Fruit fly (Drosophila melanogaster) whole organism, embryonic: ENCODE measurements around the gene CG13801.
A peak's percentile ranks its signal among the peaks of the same experiment; 100 is the strongest.

Experiments used
- Atf-2 ChIP-seq: fragments of 200-800 bp; sonication (Bioruptor generic); optimal IDR thresholded peaks from 2 replicates; lab custom pipeline; 2016; ENCODE audit warnings: missing biosample characterization, missing genetic modification characterization
- Atf3 ChIP-seq: fragments of 200-800 bp; sonication (Bioruptor generic); optimal IDR thresholded peaks from 3 replicates; lab custom pipeline; 2016; ENCODE audit warnings: missing biosample characterization, missing genetic modification characterization
- CG10959 ChIP-seq: fragments of 200-800 bp; sonication (Bioruptor generic); IDR thresholded peaks from 2 replicates; pipeline ENCODE4 v1.3.6; 2022; ENCODE audit warnings: missing biosample characterization, missing genetic modification characterization
- CG11247 ChIP-seq: fragments of 200-800 bp; sonication (Bioruptor generic); IDR thresholded peaks from 2 replicates; pipeline ENCODE4 v1.3.6; 2022; ENCODE audit warnings: missing biosample characterization, missing genetic modification characterization
- CG11695 ChIP-seq: fragments of 200-800 bp; sonication (Bioruptor generic); IDR thresholded peaks from 3 replicates; pipeline ENCODE4 v1.3.6; 2022; ENCODE audit warnings: missing biosample characterization, missing genetic modification characterization
- CG12155 ChIP-seq: fragments of 200-800 bp; sonication (Bioruptor generic); optimal IDR thresholded peaks from 3 replicates; lab custom pipeline; 2016; ENCODE audit warnings: missing biosample characterization, missing genetic modification characterization
- CG12299 ChIP-seq: fragments of 200-800 bp; sonication (Bioruptor generic); optimal IDR thresholded peaks from 2 replicates; lab custom pipeline; 2018; ENCODE audit warnings: missing biosample characterization, mild to moderate bottlenecking, missing genetic modification characterization
- CG13424 ChIP-seq: fragments of 200-800 bp; sonication (Bioruptor generic); optimal IDR thresholded peaks from 2 replicates; lab custom pipeline; 2019; ENCODE audit warnings: missing biosample characterization, mild to moderate bottlenecking, missing genetic modification characterization, moderate library complexity
- CG14050 ChIP-seq: fragments of 200-800 bp; sonication (Bioruptor generic); IDR thresholded peaks from 3 replicates; pipeline ENCODE4 v1.3.6; 2022; ENCODE audit warnings: missing biosample characterization, missing genetic modification characterization
- CG15479 ChIP-seq: fragments of 200-800 bp; sonication (Bioruptor generic); optimal IDR thresholded peaks from 3 replicates; lab custom pipeline; 2019; ENCODE audit warnings: missing biosample characterization, mild to moderate bottlenecking, missing genetic modification characterization, moderate library complexity
- CG16815 ChIP-seq: fragments of 200-800 bp; sonication (Bioruptor generic); optimal IDR thresholded peaks from 3 replicates; lab custom pipeline; 2017; ENCODE audit warnings: missing biosample characterization, mild to moderate bottlenecking, missing genetic modification characterization
- CG1792 ChIP-seq: fragments of 200-800 bp; sonication (Bioruptor generic); optimal IDR thresholded peaks from 2 replicates; lab custom pipeline; 2016; ENCODE audit warnings: missing biosample characterization, missing genetic modification characterization
- CG2199 ChIP-seq: fragments of 200-800 bp; sonication (Bioruptor generic); IDR thresholded peaks from 3 replicates; pipeline ENCODE4 v1.3.6; 2022; ENCODE audit warnings: missing biosample characterization, missing genetic modification characterization
- CG2678 ChIP-seq: fragments of 200-800 bp; sonication (Bioruptor generic); optimal IDR thresholded peaks from 3 replicates; lab custom pipeline; 2019; ENCODE audit warnings: missing biosample characterization, mild to moderate bottlenecking, missing genetic modification characterization, moderate library complexity
- CG32532 ChIP-seq: fragments of 200-800 bp; sonication (Bioruptor generic); IDR thresholded peaks from 2 replicates; pipeline ENCODE4 v1.3.6; 2022; ENCODE audit warnings: missing biosample characterization, missing genetic modification characterization
- CG32767 ChIP-seq: fragments of 200-800 bp; sonication (Bioruptor generic); IDR thresholded peaks from 2 replicates; pipeline ENCODE4 v1.3.6; 2022; ENCODE audit warnings: missing biosample characterization, missing genetic modification characterization
- CG33213 ChIP-seq: fragments of 200-800 bp; sonication (Bioruptor generic); optimal IDR thresholded peaks from 3 replicates; lab custom pipeline; 2016; ENCODE audit warnings: missing biosample characterization, missing genetic modification characterization
- CG3407 ChIP-seq: fragments of 200-800 bp; sonication (Bioruptor generic); optimal IDR thresholded peaks from 2 replicates; lab custom pipeline; 2018; ENCODE audit warnings: missing biosample characterization, mild to moderate bottlenecking, missing genetic modification characterization
- CG3838 ChIP-seq: fragments of 200-800 bp; sonication (Bioruptor generic); optimal IDR thresholded peaks from 3 replicates; lab custom pipeline; 2016; ENCODE audit warnings: missing biosample characterization, missing genetic modification characterization
- CG4328 ChIP-seq: fragments of 200-800 bp; sonication (Bioruptor generic); optimal IDR thresholded peaks from 3 replicates; lab custom pipeline; 2017; ENCODE audit warnings: missing biosample characterization, missing genetic modification reagents, missing genetic modification characterization
- CG4707 ChIP-seq: fragments of 200-800 bp; sonication (Bioruptor generic); optimal IDR thresholded peaks from 2 replicates; lab custom pipeline; 2018; ENCODE audit warnings: missing biosample characterization, mild to moderate bottlenecking, missing genetic modification characterization, moderate library complexity
- CG4820 ChIP-seq: fragments of 200-800 bp; sonication (Bioruptor generic); optimal IDR thresholded peaks from 3 replicates; lab custom pipeline; 2016; ENCODE audit warnings: missing biosample characterization, missing genetic modification characterization
- CG6272 ChIP-seq: fragments of 200-800 bp; sonication (Bioruptor generic); IDR thresholded peaks from 2 replicates; pipeline ENCODE4 v1.3.6; 2022; ENCODE audit warnings: missing biosample characterization, missing genetic modification characterization
- CG8924 ChIP-seq: fragments of 200-800 bp; optimal IDR thresholded peaks from 3 replicates; lab custom pipeline; 2019; ENCODE audit warnings: missing biosample characterization, mild to moderate bottlenecking, missing genetic modification characterization, moderate library complexity
- CG9817 ChIP-seq: fragments of 200-800 bp; sonication (Bioruptor generic); optimal IDR thresholded peaks from 2 replicates; lab custom pipeline; 2018; ENCODE audit warnings: missing biosample characterization, mild to moderate bottlenecking, missing genetic modification characterization, moderate library complexity
- Dp ChIP-seq: fragments of 200-800 bp; sonication (Bioruptor generic); optimal IDR thresholded peaks from 2 replicates; lab custom pipeline; 2018; ENCODE audit warnings: missing biosample characterization, mild to moderate bottlenecking, missing genetic modification characterization, moderate library complexity
- Drgx ChIP-seq: fragments of 200-800 bp; sonication (Bioruptor generic); IDR thresholded peaks from 2 replicates; pipeline ENCODE4 v1.3.6; 2022; ENCODE audit warnings: missing biosample characterization, missing genetic modification characterization
- Elba2 ChIP-seq: fragments of 200-800 bp; sonication (Bioruptor generic); optimal IDR thresholded peaks from 3 replicates; lab custom pipeline; 2016; ENCODE audit warnings: missing biosample characterization, missing genetic modification characterization
- Mad ChIP-seq: fragments of 200-800 bp; sonication (Bioruptor generic); optimal IDR thresholded peaks from 2 replicates; lab custom pipeline; 2016; ENCODE audit warnings: missing biosample characterization, missing genetic modification characterization
- Mrtf ChIP-seq: fragments of 200-800 bp; sonication (Bioruptor generic); IDR thresholded peaks from 3 replicates; pipeline ENCODE4 v1.3.6; 2022; ENCODE audit warnings: missing biosample characterization, missing genetic modification characterization
- NC2α ChIP-seq: fragments of 200-800 bp; sonication (Bioruptor generic); optimal IDR thresholded peaks from 2 replicates; lab custom pipeline; 2016; ENCODE audit warnings: missing biosample characterization, missing genetic modification characterization
- NFAT ChIP-seq: fragments of 200-800 bp; sonication (Bioruptor generic); IDR thresholded peaks from 2 replicates; pipeline ENCODE4 v1.3.6; 2022; ENCODE audit warnings: missing biosample characterization, missing genetic modification characterization
- Nf-YA ChIP-seq: fragments of 200-800 bp; sonication (Bioruptor generic); IDR thresholded peaks from 2 replicates; pipeline ENCODE4 v1.3.6; 2022; ENCODE audit warnings: missing biosample characterization, missing genetic modification characterization
- NfI ChIP-seq: fragments of 200-800 bp; sonication (Bioruptor generic); optimal IDR thresholded peaks from 3 replicates; lab custom pipeline; 2018; ENCODE audit warnings: missing biosample characterization, mild to moderate bottlenecking, missing genetic modification characterization, moderate library complexity
- Oli ChIP-seq: fragments of 200-800 bp; sonication (Bioruptor generic); optimal IDR thresholded peaks from 2 replicates; lab custom pipeline; 2018; ENCODE audit warnings: missing biosample characterization, mild to moderate bottlenecking, missing genetic modification characterization, moderate library complexity
- Sox100B ChIP-seq: fragments of 200-800 bp; sonication (Bioruptor generic); optimal IDR thresholded peaks from 3 replicates; lab custom pipeline; 2018; ENCODE audit warnings: missing biosample characterization, mild to moderate bottlenecking, missing genetic modification characterization
- cas ChIP-seq: fragments of 200-800 bp; sonication (Bioruptor generic); IDR thresholded peaks from 2 replicates; pipeline ENCODE4 v1.3.6; 2022; ENCODE audit warnings: missing biosample characterization, missing genetic modification characterization
- crc ChIP-seq: fragments of 200-800 bp; sonication (Bioruptor generic); optimal IDR thresholded peaks from 2 replicates; lab custom pipeline; 2016; ENCODE audit warnings: missing biosample characterization, missing genetic modification characterization
- crol ChIP-seq: fragments of 200-800 bp; sonication (Bioruptor generic); IDR thresholded peaks from 2 replicates; pipeline ENCODE4 v1.3.6; 2022; ENCODE audit warnings: missing biosample characterization, missing genetic modification characterization
- fd96Cb ChIP-seq: fragments of 200-800 bp; sonication (Bioruptor generic); optimal IDR thresholded peaks from 2 replicates; lab custom pipeline; 2018; ENCODE audit warnings: missing biosample characterization, mild to moderate bottlenecking, missing genetic modification characterization, moderate library complexity
- hkb ChIP-seq, 2 experiments: fragments of 200-800 bp in 1 of 2; fragments of >200 bp in 1 of 2; sonication (Bioruptor generic) in 1 of 2; IDR thresholded peaks in 1 of 2; optimal IDR thresholded peaks in 1 of 2; 2 replicates each; pipeline versions ENCODE4 v1.3.6 to Lab custom; 2017 to 2022; ENCODE audit warnings: missing biosample characterization in 1 of 2, missing genetic modification characterization in 1 of 2
- hth ChIP-seq: fragments of >200 bp; optimal IDR thresholded peaks from 2 replicates; lab custom pipeline; 2017; ENCODE audit warnings: inconsistent platforms
- insv ChIP-seq, 2 experiments: fragments of 200-800 bp; sonication (Bioruptor generic); optimal IDR thresholded peaks; 3 replicates each; lab custom pipeline; 2016 to 2018; ENCODE audit warnings: missing biosample characterization in 2 of 2, missing genetic modification characterization in 2 of 2
- mld ChIP-seq: fragments of 200-800 bp; sonication (Bioruptor generic); IDR thresholded peaks from 3 replicates; pipeline ENCODE4 v1.3.6; 2022; ENCODE audit warnings: missing biosample characterization, missing genetic modification characterization; ENCODE audit not compliant: partially characterized antibody
- so ChIP-seq: fragments of 200-800 bp; sonication (Bioruptor generic); IDR thresholded peaks from 3 replicates; pipeline ENCODE4 v1.3.6; 2022; ENCODE audit warnings: missing biosample characterization, missing genetic modification characterization
- tgo ChIP-seq: fragments of 200-800 bp; sonication (Bioruptor generic); IDR thresholded peaks from 3 replicates; pipeline ENCODE4 v1.3.6; 2022; ENCODE audit warnings: missing biosample characterization, missing genetic modification characterization
- trh ChIP-seq: fragments of 200-800 bp; sonication (Bioruptor generic); optimal IDR thresholded peaks from 2 replicates; lab custom pipeline; 2016; ENCODE audit warnings: missing biosample characterization, missing genetic modification characterization
- ttk ChIP-seq: fragments of 200-800 bp; sonication (Bioruptor generic); IDR thresholded peaks from 2 replicates; pipeline ENCODE4 v2.1.2; 2022; ENCODE audit warnings: missing biosample characterization, missing genetic modification characterization
- tup ChIP-seq: fragments of 200-800 bp; sonication (Bioruptor generic); optimal IDR thresholded peaks from 2 replicates; lab custom pipeline; 2016; ENCODE audit warnings: missing biosample characterization, mild to moderate bottlenecking, missing genetic modification characterization, moderate library complexity
- vvl ChIP-seq: fragments of 200-800 bp; sonication (Bioruptor generic); IDR thresholded peaks from 2 replicates; pipeline ENCODE4 v1.3.6; 2022; ENCODE audit warnings: missing biosample characterization, missing genetic modification characterization
- zfh1 ChIP-seq: fragments of 200-800 bp; sonication (Bioruptor generic); IDR thresholded peaks from 3 replicates; pipeline ENCODE4 v1.3.6; 2022; ENCODE audit warnings: missing biosample characterization, missing genetic modification characterization

CG13801 gene

DNA sequence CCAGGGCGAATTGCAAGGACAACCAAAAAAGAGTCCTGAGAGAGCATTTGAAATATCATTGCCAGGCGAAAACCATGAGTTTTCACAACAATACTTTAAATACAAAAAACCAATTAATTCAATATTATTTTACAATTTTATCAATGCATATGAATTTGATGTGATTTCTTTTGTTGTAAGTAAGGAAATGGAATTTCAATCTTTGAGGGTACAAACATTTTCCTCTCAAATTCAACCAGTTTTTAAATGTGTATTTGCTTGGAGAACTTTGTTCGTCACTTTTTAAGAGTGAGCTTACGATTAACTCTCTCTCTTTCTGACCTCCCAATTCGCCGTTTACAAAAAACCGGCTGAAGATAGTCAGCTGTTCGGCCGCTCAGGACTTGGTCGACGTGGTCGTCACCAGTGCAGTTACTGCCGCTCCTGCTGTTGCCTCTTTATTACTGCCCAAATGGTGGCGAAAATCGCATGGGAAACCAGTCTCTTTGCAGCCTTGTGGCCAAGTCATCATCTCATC is 51.3 kb downstream of the CG13801 start (continued):
- TF ChIP-seq CG14050 (GFP tag; lab: Robert Waterston, UW): 0 out of 3 replicates have a peak, but pooled peaks have one; percentile 38
- TF ChIP-seq so (GFP tag; lab: Robert Waterston, UW): 0 out of 3 replicates have a peak, but pooled peaks have one; percentile 30
- TF ChIP-seq NC2α (GFP tag; lab: Kevin White, UChicago): no peak
- TF ChIP-seq CG11247 (GFP tag; lab: Robert Waterston, UW): no peak
- TF ChIP-seq Mad: no peak
- no peak for TF ChIP-seq CG3407 (GFP tag; lab: Kevin White, UChicago)
- TF ChIP-seq CG32532 (GFP tag; lab: Robert Waterston, UW): peak; percentile 65; the same call in 1 of the 2 replicates
- TF ChIP-seq hkb (optimal IDR thresholded peaks at IDR 0.05; lab: Kevin White, UChicago): no peak
- TF ChIP-seq hkb (GFP tag; IDR thresholded peaks at IDR 0.05; lab: Robert Waterston, UW): peak; percentile 48; the same call in 1 of the 2 replicates
- TF ChIP-seq Atf-2 (GFP tag; lab: Kevin White, UChicago): no peak
- no peak for TF ChIP-seq CG4707 (GFP tag; lab: Kevin White, UChicago)
- no peak for TF ChIP-seq CG3838 (GFP tag; lab: Kevin White, UChicago)
- no peak for TF ChIP-seq zfh1 (GFP tag; lab: Robert Waterston, UW)
- TF ChIP-seq NfI (GFP tag; lab: Kevin White, UChicago): peak; percentile 48
- peak; percentile 60; the same call in 2 of the 3 replicates for TF ChIP-seq tgo (GFP tag; lab: Robert Waterston, UW)
- no peak for TF ChIP-seq CG15479 (GFP tag; lab: Kevin White, UChicago)
- TF ChIP-seq hth (lab: Kevin White, UChicago): no peak
- no peak for TF ChIP-seq crc (GFP tag; lab: Kevin White, UChicago)
- TF ChIP-seq Nf-YA (GFP tag; lab: Robert Waterston, UW): no peak
- TF ChIP-seq CG12155: peak; percentile 3
- TF ChIP-seq CG32767 (GFP tag; lab: Robert Waterston, UW): no peak
- peak; percentile 44; the same call in 1 of the 2 replicates for TF ChIP-seq Drgx (GFP tag; lab: Robert Waterston, UW)
- no peak for TF ChIP-seq fd96Cb (tag; lab: Kevin White, UChicago)
- no peak for TF ChIP-seq CG16815
- TF ChIP-seq NFAT (GFP tag; lab: Robert Waterston, UW): no peak
- TF ChIP-seq CG2678 (tag; lab: Kevin White, UChicago): peak; percentile 79
- TF ChIP-seq ttk (GFP tag; lab: Robert Waterston, UW): 0 out of 2 replicates have a peak, but pooled peaks have one; percentile 18
- TF ChIP-seq CG4820 (GFP tag; lab: Kevin White, UChicago): no peak
- peak; percentile 29; the same call in 1 of the 2 replicates for TF ChIP-seq vvl (GFP tag; lab: Robert Waterston, UW)
- no peak for TF ChIP-seq insv (GFP tag; optimal IDR thresholded peaks at IDR 0.05; lab: Kevin White, UChicago)
- TF ChIP-seq Elba2 (GFP tag; lab: Kevin White, UChicago): no peak
- peak; percentile 4 for TF ChIP-seq Oli
- TF ChIP-seq trh (GFP tag; lab: Kevin White, UChicago): no peak
- TF ChIP-seq CG1792: no peak
- peak; percentile 42 for TF ChIP-seq CG8924
- TF ChIP-seq CG10959 (GFP tag; lab: Robert Waterston, UW): no peak
- no peak for TF ChIP-seq Dp (GFP tag; lab: Kevin White, UChicago)
- no peak for TF ChIP-seq CG12299
- no peak for TF ChIP-seq tup (GFP tag; lab: Kevin White, UChicago)
- TF ChIP-seq mld: no peak
- TF ChIP-seq CG4328 (GFP tag; lab: Kevin White, UChicago): no peak
- TF ChIP-seq CG9817 (tag; lab: Kevin White, UChicago): peak; percentile 24
- peak; percentile 36 for TF ChIP-seq Sox100B (GFP tag; lab: Kevin White, UChicago)
- no peak for TF ChIP-seq Atf3 (GFP tag; lab: Kevin White, UChicago)
- peak; percentile 57; the same call in 2 of the 3 replicates for TF ChIP-seq CG11695 (GFP tag; lab: Robert Waterston, UW)
- no peak for TF ChIP-seq CG2199
- TF ChIP-seq cas: no peak
- TF ChIP-seq CG6272 (GFP tag; lab: Robert Waterston, UW): no peak
- no peak for TF ChIP-seq CG33213
- no peak for TF ChIP-seq crol (GFP tag; lab: Robert Waterston, UW)
- no peak for TF ChIP-seq Mrtf
- peak; percentile 72 for TF ChIP-seq CG13424 (tag; lab: Kevin White, UChicago)
